Fruit fly (Drosophila melanogaster) whole organism, embryonic: ENCODE measurements around the gene CG6972.

Experiments
- Antp ChIP-seq: fragments of 200-800 bp; sonication (Bioruptor generic); optimal IDR thresholded peaks from 3 replicates; lab custom pipeline; 2016; ENCODE audit warnings: missing biosample characterization, missing genetic modification characterization
- Asciz ChIP-seq: fragments of 200-800 bp; sonication (Bioruptor generic); optimal IDR thresholded peaks from 2 replicates; lab custom pipeline; 2017; ENCODE audit warnings: missing biosample characterization, mild to moderate bottlenecking, missing genetic modification characterization, missing genetic modification reagents
- Atf3 ChIP-seq: fragments of 200-800 bp; sonication (Bioruptor generic); optimal IDR thresholded peaks from 3 replicates; lab custom pipeline; 2016; ENCODE audit warnings: missing biosample characterization, missing genetic modification characterization
- BEAF-32 ChIP-seq: fragments of 200-800 bp; sonication (Bioruptor generic); optimal IDR thresholded peaks from 3 replicates; lab custom pipeline; 2017; ENCODE audit warnings: missing biosample characterization, missing genetic modification characterization, mild to moderate bottlenecking, moderate library complexity, missing genetic modification reagents
- CG10959 ChIP-seq: fragments of 200-800 bp; sonication (Bioruptor generic); IDR thresholded peaks from 2 replicates; pipeline ENCODE4 v1.3.6; 2022; ENCODE audit warnings: missing biosample characterization, missing genetic modification characterization
- CG11085 ChIP-seq: fragments of 200-800 bp; sonication (Bioruptor generic); IDR thresholded peaks from 2 replicates; pipeline ENCODE4 v1.3.6; 2022; ENCODE audit warnings: missing biosample characterization, missing genetic modification characterization
- CG12071 ChIP-seq: fragments of 200-800 bp; sonication (Bioruptor generic); optimal IDR thresholded peaks from 3 replicates; lab custom pipeline; 2018; ENCODE audit warnings: missing biosample characterization, mild to moderate bottlenecking, missing genetic modification characterization
- CG13287 ChIP-seq: fragments of 200-800 bp; sonication (Bioruptor generic); IDR thresholded peaks from 2 replicates; pipeline ENCODE4 v1.3.6; 2022; ENCODE audit warnings: missing biosample characterization, missing genetic modification characterization; ENCODE audit not compliant: partially characterized antibody
- CG14965 ChIP-seq: fragments of 200-800 bp; sonication (Bioruptor generic); optimal IDR thresholded peaks from 2 replicates; lab custom pipeline; 2016; ENCODE audit warnings: missing biosample characterization, missing genetic modification characterization, borderline replicate concordance
- CG15514 ChIP-seq: fragments of 200-800 bp; sonication (Bioruptor generic); optimal IDR thresholded peaks from 3 replicates; lab custom pipeline; 2017; ENCODE audit warnings: missing biosample characterization, missing genetic modification characterization, mild to moderate bottlenecking, moderate library complexity, missing genetic modification reagents
- CG17802 ChIP-seq: fragments of 200-800 bp; sonication (Bioruptor generic); optimal IDR thresholded peaks from 2 replicates; lab custom pipeline; 2018; ENCODE audit warnings: missing biosample characterization, mild to moderate bottlenecking, missing genetic modification characterization, moderate library complexity
- CG2875 ChIP-seq: fragments of 200-800 bp; sonication (Bioruptor generic); optimal IDR thresholded peaks from 2 replicates; lab custom pipeline; 2017; ENCODE audit warnings: missing biosample characterization, mild to moderate bottlenecking, missing genetic modification characterization, missing genetic modification reagents
- CG2889 ChIP-seq: fragments of 200-800 bp; sonication (Bioruptor generic); IDR thresholded peaks from 3 replicates; pipeline ENCODE4 v1.3.6; 2022; ENCODE audit warnings: missing biosample characterization, missing genetic modification characterization
- CG3281 ChIP-seq: fragments of 200-800 bp; sonication (Bioruptor generic); optimal IDR thresholded peaks from 3 replicates; lab custom pipeline; 2017; ENCODE audit warnings: missing biosample characterization, mild to moderate bottlenecking, missing genetic modification characterization
- CG34376 ChIP-seq: fragments of 200-800 bp; sonication (Bioruptor generic); optimal IDR thresholded peaks from 2 replicates; lab custom pipeline; 2018; ENCODE audit warnings: missing biosample characterization, mild to moderate bottlenecking, missing genetic modification characterization
- CG4360 ChIP-seq: fragments of 200-800 bp; sonication (Bioruptor generic); IDR thresholded peaks from 2 replicates; pipeline ENCODE4 v1.3.6; 2022; ENCODE audit warnings: missing biosample characterization, missing genetic modification characterization
- CG6254 ChIP-seq: fragments of 200-800 bp; sonication (Bioruptor generic); optimal IDR thresholded peaks from 3 replicates; lab custom pipeline; 2017; ENCODE audit warnings: mild to moderate bottlenecking, missing biosample characterization, missing genetic modification reagents, missing genetic modification characterization
- CG7745 ChIP-seq: fragments of 200-800 bp; sonication (Bioruptor generic); optimal IDR thresholded peaks from 2 replicates; lab custom pipeline; 2018; ENCODE audit warnings: missing biosample characterization, mild to moderate bottlenecking, missing genetic modification characterization, moderate library complexity
- CG8089 ChIP-seq: fragments of 200-800 bp; sonication (Bioruptor generic); optimal IDR thresholded peaks from 3 replicates; lab custom pipeline; 2016; ENCODE audit warnings: missing biosample characterization, missing genetic modification characterization
- CG9932 ChIP-seq: fragments of 200-800 bp; sonication (Bioruptor generic); IDR thresholded peaks from 2 replicates; pipeline ENCODE4 v1.3.6; 2022; ENCODE audit warnings: missing biosample characterization, missing genetic modification characterization
- CoRest ChIP-seq: fragments of 200-800 bp; sonication (Bioruptor generic); optimal IDR thresholded peaks from 3 replicates; lab custom pipeline; 2018; ENCODE audit warnings: missing biosample characterization, mild to moderate bottlenecking, missing genetic modification characterization, moderate library complexity
- Dad ChIP-seq: fragments of 200-800 bp; sonication (Bioruptor generic); optimal IDR thresholded peaks from 3 replicates; lab custom pipeline; 2016; ENCODE audit warnings: missing biosample characterization, missing genetic modification characterization
- Deaf1 ChIP-seq: fragments of 200-800 bp; optimal IDR thresholded peaks from 3 replicates; lab custom pipeline; 2019; ENCODE audit warnings: missing biosample characterization, mild to moderate bottlenecking, missing genetic modification characterization, moderate library complexity
- Dref ChIP-seq: fragments of 200-800 bp; sonication (Bioruptor generic); IDR thresholded peaks from 2 replicates; pipeline ENCODE4 v1.3.6; 2022; ENCODE audit warnings: missing biosample characterization, missing genetic modification characterization
- GATAe ChIP-seq: fragments of 200-800 bp; sonication (Bioruptor generic); conservative IDR thresholded peaks from 2 replicates; pipeline ENCODE4 v1.3.6; 2022; ENCODE audit warnings: missing biosample characterization, missing genetic modification characterization
- Gsc ChIP-seq: fragments of 200-800 bp; sonication (Bioruptor generic); IDR thresholded peaks from 2 replicates; pipeline ENCODE4 v1.3.6; 2022; ENCODE audit warnings: missing biosample characterization, missing genetic modification characterization
- Mes4 ChIP-seq: fragments of 200-800 bp; sonication (Bioruptor generic); optimal IDR thresholded peaks from 2 replicates; lab custom pipeline; 2016; ENCODE audit warnings: missing biosample characterization, missing genetic modification characterization
- NC2α ChIP-seq: fragments of 200-800 bp; sonication (Bioruptor generic); optimal IDR thresholded peaks from 2 replicates; lab custom pipeline; 2016; ENCODE audit warnings: missing biosample characterization, missing genetic modification characterization
- NfI ChIP-seq: fragments of 200-800 bp; sonication (Bioruptor generic); optimal IDR thresholded peaks from 3 replicates; lab custom pipeline; 2018; ENCODE audit warnings: missing biosample characterization, mild to moderate bottlenecking, missing genetic modification characterization, moderate library complexity
- Scr ChIP-seq: fragments of 200-800 bp; sonication (Bioruptor generic); IDR thresholded peaks from 2 replicates; pipeline ENCODE4 v1.3.6; 2022; ENCODE audit warnings: missing biosample characterization, missing genetic modification characterization; ENCODE audit not compliant: partially characterized antibody
- al ChIP-seq: fragments of 200-800 bp; sonication (Bioruptor generic); IDR thresholded peaks from 2 replicates; pipeline ENCODE4 v1.3.6; 2022; ENCODE audit warnings: missing biosample characterization, missing genetic modification characterization
- cad ChIP-seq: fragments of >200 bp; optimal IDR thresholded peaks from 2 replicates; lab custom pipeline; 2017; ENCODE audit warnings: missing biosample characterization, missing genetic modification characterization
- chinmo ChIP-seq: fragments of 200-800 bp; sonication (Bioruptor generic); IDR thresholded peaks from 4 replicates; pipeline ENCODE4 v1.3.6; 2022; ENCODE audit warnings: missing biosample characterization, missing genetic modification characterization; ENCODE audit not compliant: partially characterized antibody
- da ChIP-seq: fragments of 200-800 bp; sonication (Bioruptor generic); optimal IDR thresholded peaks from 2 replicates; lab custom pipeline; 2016; ENCODE audit warnings: missing biosample characterization, missing genetic modification characterization
- danr ChIP-seq: fragments of 200-800 bp; sonication (Bioruptor generic); IDR thresholded peaks from 2 replicates; pipeline ENCODE4 v1.3.6; 2022; ENCODE audit warnings: missing biosample characterization, missing genetic modification characterization
- en ChIP-seq: fragments of 200-800 bp; sonication (Bioruptor generic); optimal IDR thresholded peaks from 2 replicates; lab custom pipeline; 2016; ENCODE audit warnings: missing biosample characterization, missing genetic modification characterization
- grn ChIP-seq: fragments of 200-800 bp; sonication (Bioruptor generic); optimal IDR thresholded peaks from 3 replicates; lab custom pipeline; 2017; ENCODE audit warnings: missing biosample characterization, missing genetic modification characterization
- gt ChIP-seq: fragments of 200-800 bp; sonication (Bioruptor generic); IDR thresholded peaks from 2 replicates; pipeline ENCODE4 v1.3.6; 2022; ENCODE audit warnings: missing biosample characterization, missing genetic modification characterization
- h ChIP-seq: fragments of >200 bp; optimal IDR thresholded peaks from 2 replicates; lab custom pipeline; 2017
- klu ChIP-seq: fragments of 200-800 bp; sonication (Bioruptor generic); IDR thresholded peaks from 2 replicates; pipeline ENCODE4 v1.3.6; 2022; ENCODE audit warnings: missing biosample characterization, missing genetic modification characterization
- mirr ChIP-seq: fragments of 200-800 bp; sonication (Bioruptor generic); optimal IDR thresholded peaks from 3 replicates; lab custom pipeline; 2018; ENCODE audit warnings: missing biosample characterization, mild to moderate bottlenecking, missing genetic modification characterization
- onecut ChIP-seq: fragments of 200-800 bp; sonication (Bioruptor generic); IDR thresholded peaks from 2 replicates; pipeline ENCODE4 v1.3.6; 2022; ENCODE audit warnings: missing biosample characterization, missing genetic modification characterization
- pan ChIP-seq, 4 experiments: fragments of >200 bp in 3 of 4; fragments of 200-800 bp in 1 of 4; sonication (Bioruptor generic) in 1 of 4; optimal IDR thresholded peaks in 3 of 4; IDR thresholded peaks in 1 of 4; 2 replicates each; pipeline versions ENCODE4 v1.3.6 to Lab custom; 2017 to 2022; ENCODE audit warnings: missing biosample characterization in 2 of 4, missing genetic modification characterization in 2 of 4, mixed read lengths in 1 of 4
- peb ChIP-seq: fragments of 200-800 bp; sonication (Bioruptor generic); IDR thresholded peaks from 2 replicates; pipeline ENCODE4 v1.3.6; 2022; ENCODE audit warnings: missing biosample characterization, missing genetic modification characterization
- pho ChIP-seq: fragments of 200-800 bp; sonication (Bioruptor generic); optimal IDR thresholded peaks from 2 replicates; lab custom pipeline; 2016; ENCODE audit warnings: missing biosample characterization, missing genetic modification characterization
- sens ChIP-seq: fragments of 200-800 bp; sonication (Bioruptor generic); peaks from one replicate; lab custom pipeline; 2016; ENCODE audit warnings: missing biosample characterization, missing genetic modification characterization
- shn ChIP-seq: fragments of 200-800 bp; sonication (Bioruptor generic); optimal IDR thresholded peaks from 3 replicates; lab custom pipeline; 2016; ENCODE audit warnings: missing biosample characterization, missing genetic modification characterization
- tio ChIP-seq: fragments of 200-800 bp; sonication (Bioruptor generic); optimal IDR thresholded peaks from 2 replicates; lab custom pipeline; 2017; ENCODE audit warnings: missing biosample characterization, missing genetic modification characterization, inconsistent platforms
- ttk ChIP-seq: fragments of 200-800 bp; sonication (Bioruptor generic); IDR thresholded peaks from 2 replicates; pipeline ENCODE4 v2.1.2; 2022; ENCODE audit warnings: missing biosample characterization, missing genetic modification characterization
- wdn ChIP-seq: fragments of 200-800 bp; sonication (Bioruptor generic); IDR thresholded peaks from 2 replicates; pipeline ENCODE4 v1.3.6; 2022; ENCODE audit warnings: missing biosample characterization, missing genetic modification characterization
- zen ChIP-seq: fragments of 200-800 bp; sonication (Bioruptor generic); optimal IDR thresholded peaks from 3 replicates; lab custom pipeline; 2018; ENCODE audit warnings: missing biosample characterization, mild to moderate bottlenecking, missing genetic modification characterization, moderate library complexity

The CG6972 gene

dm6 chr3R:22726771-22727455 is 25.1 kb downstream of the CG6972 start, which contains the start of gene CG45049 (continued):
- TF ChIP-seq mirr (GFP tag; lab: Kevin White, UChicago) = no peak
- no peak for TF ChIP-seq CG17802 (tag; lab: Kevin White, UChicago)
- TF ChIP-seq Dad = no peak
- no peak for TF ChIP-seq wdn
- TF ChIP-seq CG8089 (GFP tag; lab: Kevin White, UChicago) = no peak
- no peak for TF ChIP-seq cad
- no peak for TF ChIP-seq al (GFP tag; lab: Robert Waterston, UW)
- TF ChIP-seq Asciz (GFP tag; lab: Kevin White, UChicago) = no peak
- no peak for TF ChIP-seq CG11085 (GFP tag; lab: Robert Waterston, UW)
- no peak for TF ChIP-seq en (GFP tag; lab: Kevin White, UChicago)
- no peak for TF ChIP-seq CG12071
- TF ChIP-seq shn (GFP tag; lab: Kevin White, UChicago) = no peak
- TF ChIP-seq CG2875 (GFP tag; lab: Kevin White, UChicago) = no peak
- no peak for TF ChIP-seq Gsc (GFP tag; lab: Robert Waterston, UW)
- TF ChIP-seq CG34376 (GFP tag; lab: Kevin White, UChicago) = peak; percentile 42
- TF ChIP-seq CG7745 (tag; lab: Kevin White, UChicago) = no peak
- peak; percentile 83 for TF ChIP-seq sens (GFP tag; lab: Kevin White, UChicago)
- peak; percentile 54; the same call in 1 of the 4 replicates for TF ChIP-seq chinmo (GFP tag; lab: Robert Waterston, UW)
- TF ChIP-seq Atf3 (GFP tag; lab: Kevin White, UChicago) = no peak
- no peak for TF ChIP-seq pan (optimal IDR thresholded peaks at IDR 0.05; lab: Kevin White, UChicago)
- no peak for TF ChIP-seq pan (GFP tag; optimal IDR thresholded peaks at IDR 0.05 in 1 of 2, IDR thresholded peaks at IDR 0.05 in 1 of 2)
- no peak for TF ChIP-seq da
- no peak for TF ChIP-seq CG10959 (GFP tag; lab: Robert Waterston, UW)
- TF ChIP-seq h (lab: Kevin White, UChicago) = no peak
- TF ChIP-seq NfI (GFP tag; lab: Kevin White, UChicago) = no peak
- TF ChIP-seq CG13287 (GFP tag; lab: Robert Waterston, UW) = peak; percentile 79
- no peak for TF ChIP-seq CG2889 (GFP tag; lab: Robert Waterston, UW)
- no peak for TF ChIP-seq Antp (GFP tag; lab: Kevin White, UChicago)
- TF ChIP-seq CoRest (tag; lab: Kevin White, UChicago) = no peak
- TF ChIP-seq NC2α (GFP tag; lab: Kevin White, UChicago) = no peak
- no peak for TF ChIP-seq CG14965 (GFP tag; lab: Kevin White, UChicago)
- no peak for TF ChIP-seq Mes4 (GFP tag; lab: Kevin White, UChicago)
- TF ChIP-seq grn (GFP tag; lab: Kevin White, UChicago) = no peak
- TF ChIP-seq GATAe (GFP tag; lab: Robert Waterston, UW) = no peak
- TF ChIP-seq tio (GFP tag; lab: Kevin White, UChicago) = no peak
- TF ChIP-seq pho = no peak
- no peak for TF ChIP-seq peb
- peak; percentile 27 for TF ChIP-seq CG3281 (GFP tag; lab: Kevin White, UChicago)
- no peak for TF ChIP-seq Deaf1 (tag; lab: Kevin White, UChicago)
- TF ChIP-seq CG4360 (GFP tag; lab: Robert Waterston, UW) = peak; percentile 85
- TF ChIP-seq onecut (GFP tag; lab: Robert Waterston, UW) = no peak
- no peak for TF ChIP-seq ttk (GFP tag; lab: Robert Waterston, UW)
- peak; percentile 84 for TF ChIP-seq BEAF-32
- TF ChIP-seq danr = no peak
- no peak for TF ChIP-seq klu (GFP tag; lab: Robert Waterston, UW)
- TF ChIP-seq CG6254 (GFP tag; lab: Kevin White, UChicago) = no peak
- no peak for TF ChIP-seq gt
- TF ChIP-seq Dref (GFP tag; lab: Robert Waterston, UW) = peak; percentile 63
- TF ChIP-seq zen (tag; lab: Kevin White, UChicago) = no peak
- peak; percentile 65 for TF ChIP-seq CG9932 (GFP tag; lab: Robert Waterston, UW)
- TF ChIP-seq CG15514 (GFP tag; lab: Kevin White, UChicago) = no peak
- peak; percentile 92 for TF ChIP-seq Scr (GFP tag; lab: Robert Waterston, UW)
